Fruit fly (Drosophila melanogaster): Measurements from ENCODE around the gene Tektin-A.

DNA sequence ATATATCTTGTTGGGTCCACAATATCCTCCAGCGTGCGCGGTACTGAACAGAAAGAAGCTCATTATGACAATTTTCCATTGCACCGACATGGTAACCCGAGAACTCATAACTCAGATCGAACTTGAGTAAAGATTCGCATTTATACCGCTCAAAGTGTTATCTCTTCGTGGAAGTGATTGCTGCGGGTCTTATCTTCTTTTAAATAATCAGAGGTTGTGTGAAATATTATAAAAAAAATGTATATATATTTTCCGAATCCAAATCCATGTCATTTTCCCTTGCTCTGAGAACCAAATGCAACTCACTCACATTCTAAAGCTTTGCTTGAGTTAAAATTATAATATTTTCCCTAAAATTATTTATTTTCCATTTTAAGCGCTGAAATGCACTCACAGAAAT is 41.9 kb upstream of the Tektin-A start, which contains the start of gene CG42876:
- no peak for TF ChIP-seq ci (GFP tag; IDR thresholded peaks at IDR 0.05)
- TF ChIP-seq Max (GFP tag; optimal IDR thresholded peaks at IDR 0.05), result no peak
- no peak for TF ChIP-seq CG18011 (GFP tag; optimal IDR thresholded peaks at IDR 0.05)
- TF ChIP-seq CG6683 (GFP tag; optimal IDR thresholded peaks at IDR 0.05), result no peak
- TF ChIP-seq HmgD (GFP tag; optimal IDR thresholded peaks at IDR 0.05), result no peak
- no peak for TF ChIP-seq nerfin-2 (GFP tag; IDR thresholded peaks at IDR 0.05; ENCODE audit: partially characterized antibody)
- TF ChIP-seq CG4282 (GFP tag; optimal IDR thresholded peaks at IDR 0.05), result no peak
- TF ChIP-seq CG10462 (GFP tag; optimal IDR thresholded peaks at IDR 0.05), result no peak
- no peak for TF ChIP-seq pzg (GFP tag; optimal IDR thresholded peaks at IDR 0.05)

Measured in whole organism, embryonic.